Fruit fly (Drosophila melanogaster): ENCODE data around the gene CG32453.

The CG32453 gene

dm6 chr3L:22724046-22724771, 27.2 kb downstream of the CG32453 start (continued):
- TF ChIP-seq Dek (tag; optimal IDR thresholded peaks at IDR 0.05): no peak
- TF ChIP-seq CG3407 (GFP tag; optimal IDR thresholded peaks at IDR 0.05): no peak
- peak; percentile 30 for TF ChIP-seq CG1832 (GFP tag; optimal IDR thresholded peaks at IDR 0.05)
- no peak for TF ChIP-seq CrebB (tag; optimal IDR thresholded peaks at IDR 0.05)
- TF ChIP-seq Hmx (GFP tag; optimal IDR thresholded peaks at IDR 0.05): no peak
- TF ChIP-seq zfh1 (GFP tag; IDR thresholded peaks at IDR 0.05): no peak
- TF ChIP-seq Nf-YC (tag; optimal IDR thresholded peaks at IDR 0.05): peak; percentile 96
- TF ChIP-seq CG30020 (tag; optimal IDR thresholded peaks at IDR 0.05): peak; percentile 3
- TF ChIP-seq ssp (GFP tag; IDR thresholded peaks at IDR 0.05): peak; percentile 38
- no peak for TF ChIP-seq HLH4C (GFP tag; IDR thresholded peaks at IDR 0.05; ENCODE audit: partially characterized antibody)
- TF ChIP-seq grn (GFP tag; optimal IDR thresholded peaks at IDR 0.05): no peak
- no peak for TF ChIP-seq Camta (GFP tag; optimal IDR thresholded peaks at IDR 0.05)
- no peak for TF ChIP-seq CG10565 (GFP tag; optimal IDR thresholded peaks at IDR 0.05)
- TF ChIP-seq toy (GFP tag; IDR thresholded peaks at IDR 0.05): no peak
- no peak for TF ChIP-seq Opbp (GFP tag; IDR thresholded peaks at IDR 0.05; ENCODE audit: partially characterized antibody)
- no peak for TF ChIP-seq p53 (GFP tag; optimal IDR thresholded peaks at IDR 0.05)
- TF ChIP-seq z (GFP tag; IDR thresholded peaks at IDR 0.05): no peak
- TF ChIP-seq jumu (GFP tag; optimal IDR thresholded peaks at IDR 0.05): no peak
- TF ChIP-seq stwl (tag; optimal IDR thresholded peaks at IDR 0.05): peak; percentile 59
- TF ChIP-seq D19B (GFP tag; optimal IDR thresholded peaks at IDR 0.05): peak; percentile 62
- TF ChIP-seq cg (GFP tag; optimal IDR thresholded peaks at IDR 0.05): peak; percentile 2
- TF ChIP-seq CG12104 (GFP tag; optimal IDR thresholded peaks at IDR 0.05): no peak
- TF ChIP-seq pros (GFP tag; optimal IDR thresholded peaks at IDR 0.05): peak; percentile 90
- no peak for TF ChIP-seq CG4707 (GFP tag; optimal IDR thresholded peaks at IDR 0.05)
- no peak for TF ChIP-seq sens-2 (GFP tag; IDR thresholded peaks at IDR 0.05)
- no peak for TF ChIP-seq D19A (tag; optimal IDR thresholded peaks at IDR 0.05)
- no peak for TF ChIP-seq Bdp1 (GFP tag; optimal IDR thresholded peaks at IDR 0.05)
- no peak for TF ChIP-seq CG14965 (GFP tag; optimal IDR thresholded peaks at IDR 0.05; ENCODE audit: borderline replicate concordance)
- no peak for TF ChIP-seq MESR4 (GFP tag; optimal IDR thresholded peaks at IDR 0.05)
- no peak for TF ChIP-seq pb (GFP tag; optimal IDR thresholded peaks at IDR 0.05)
- no peak for TF ChIP-seq CG14667 (GFP tag; IDR thresholded peaks at IDR 0.05)
- TF ChIP-seq repo (GFP tag; optimal IDR thresholded peaks at IDR 0.05): no peak
- peak; percentile 36 for TF ChIP-seq CG13287 (GFP tag; IDR thresholded peaks at IDR 0.05; ENCODE audit: partially characterized antibody)
- no peak for TF ChIP-seq chn (GFP tag; optimal IDR thresholded peaks at IDR 0.05)
- peak; percentile 25 for TF ChIP-seq phol (tag; optimal IDR thresholded peaks at IDR 0.05)
- no peak; the same call in 1 of the 2 replicates for TF ChIP-seq MBD-R2 (GFP tag; IDR thresholded peaks at IDR 0.05)
- TF ChIP-seq psq (GFP tag; optimal IDR thresholded peaks at IDR 0.05): no peak
- TF ChIP-seq odd (GFP tag; optimal IDR thresholded peaks at IDR 0.05): no peak
- TF ChIP-seq chinmo (GFP tag; IDR thresholded peaks at IDR 0.05; ENCODE audit: partially characterized antibody): 0 out of 4 replicates have a peak, but pooled peaks have one; percentile 39
- no peak for TF ChIP-seq CG5953 (GFP tag; IDR thresholded peaks at IDR 0.05)
- peak; percentile 76 for TF ChIP-seq Deaf1 (tag; optimal IDR thresholded peaks at IDR 0.05)
- no peak for TF ChIP-seq schlank (tag; optimal IDR thresholded peaks at IDR 0.05)
- no peak for TF ChIP-seq CG10979 (tag; optimal IDR thresholded peaks at IDR 0.05)
- no peak for TF ChIP-seq CG14860 (GFP tag; IDR thresholded peaks at IDR 0.05; ENCODE audit: partially characterized antibody)
- TF ChIP-seq CG30431 (GFP tag; optimal IDR thresholded peaks at IDR 0.05): no peak
- no peak for TF ChIP-seq ind (GFP tag; optimal IDR thresholded peaks at IDR 0.05)
- TF ChIP-seq Dll (GFP tag; IDR thresholded peaks at IDR 0.05; ENCODE audit: partially characterized antibody): 0 out of 4 replicates have a peak, but pooled peaks have one; percentile 27
- TF ChIP-seq twi (tag; optimal IDR thresholded peaks at IDR 0.05): peak; percentile 87
- no peak for TF ChIP-seq CG5245 (GFP tag; optimal IDR thresholded peaks at IDR 0.05)
- TF ChIP-seq Med (GFP tag): peak; percentile 70
